Fruit fly (Drosophila melanogaster) whole organism, embryonic: ENCODE measurements around the gene Crz.

Source experiments
- Abd-B ChIP-seq: fragments of 200-800 bp; sonication (Bioruptor generic); optimal IDR thresholded peaks from 2 replicates; lab custom pipeline; 2018; ENCODE audit warnings: missing biosample characterization, mild to moderate bottlenecking, missing genetic modification characterization, moderate library complexity
- Adf1 ChIP-seq: fragments of 200-800 bp; sonication (Bioruptor generic); IDR thresholded peaks from 2 replicates; pipeline ENCODE4 v1.3.6; 2022; ENCODE audit warnings: missing biosample characterization, missing genetic modification characterization
- B-H2 ChIP-seq: fragments of 200-800 bp; sonication (Bioruptor generic); optimal IDR thresholded peaks from 2 replicates; lab custom pipeline; 2018; ENCODE audit warnings: missing biosample characterization, mild to moderate bottlenecking, missing genetic modification characterization
- CG10267 ChIP-seq: fragments of 200-800 bp; sonication (Bioruptor generic); optimal IDR thresholded peaks from 2 replicates; lab custom pipeline; 2018; ENCODE audit warnings: missing biosample characterization, mild to moderate bottlenecking, missing genetic modification characterization, moderate library complexity
- CG10274 ChIP-seq: fragments of 200-800 bp; sonication (Bioruptor generic); optimal IDR thresholded peaks from 3 replicates; lab custom pipeline; 2017; ENCODE audit warnings: missing biosample characterization, mild to moderate bottlenecking, missing genetic modification characterization
- CG10979 ChIP-seq: fragments of 200-800 bp; sonication (Bioruptor generic); optimal IDR thresholded peaks from 2 replicates; lab custom pipeline; 2018; ENCODE audit warnings: missing biosample characterization, mild to moderate bottlenecking, missing genetic modification characterization, moderate library complexity
- CG12104 ChIP-seq: fragments of 200-800 bp; sonication (Bioruptor generic); optimal IDR thresholded peaks from 3 replicates; lab custom pipeline; 2016; ENCODE audit warnings: missing biosample characterization, missing genetic modification characterization
- CG12219 ChIP-seq: fragments of 200-800 bp; sonication (Bioruptor generic); optimal IDR thresholded peaks from 3 replicates; lab custom pipeline; 2018; ENCODE audit warnings: missing biosample characterization, mild to moderate bottlenecking, missing genetic modification characterization
- CG12659 ChIP-seq: fragments of 200-800 bp; sonication (Bioruptor generic); optimal IDR thresholded peaks from 3 replicates; lab custom pipeline; 2017; ENCODE audit warnings: mild to moderate bottlenecking, missing biosample characterization, missing genetic modification reagents, missing genetic modification characterization
- CG14667 ChIP-seq: fragments of 200-800 bp; sonication (Bioruptor generic); IDR thresholded peaks from 2 replicates; pipeline ENCODE4 v1.3.6; 2022; ENCODE audit warnings: missing biosample characterization, missing genetic modification characterization
- CG1529 ChIP-seq: fragments of 200-800 bp; sonication (Bioruptor generic); optimal IDR thresholded peaks from 3 replicates; lab custom pipeline; 2018; ENCODE audit warnings: missing biosample characterization, missing genetic modification characterization
- CG15514 ChIP-seq: fragments of 200-800 bp; sonication (Bioruptor generic); optimal IDR thresholded peaks from 3 replicates; lab custom pipeline; 2017; ENCODE audit warnings: missing biosample characterization, missing genetic modification characterization, mild to moderate bottlenecking, moderate library complexity, missing genetic modification reagents
- CG2712 ChIP-seq: fragments of 200-800 bp; optimal IDR thresholded peaks from 3 replicates; lab custom pipeline; 2019; ENCODE audit warnings: missing biosample characterization, mild to moderate bottlenecking, missing genetic modification characterization, moderate library complexity
- CG30431 ChIP-seq: fragments of 200-800 bp; sonication (Bioruptor generic); optimal IDR thresholded peaks from 2 replicates; lab custom pipeline; 2017; ENCODE audit warnings: missing biosample characterization, missing genetic modification characterization
- CG33213 ChIP-seq: fragments of 200-800 bp; sonication (Bioruptor generic); optimal IDR thresholded peaks from 3 replicates; lab custom pipeline; 2016; ENCODE audit warnings: missing biosample characterization, missing genetic modification characterization
- CG6791 ChIP-seq: fragments of 200-800 bp; sonication (Bioruptor generic); IDR thresholded peaks from 3 replicates; pipeline ENCODE4 v1.3.6; 2022; ENCODE audit warnings: missing biosample characterization, missing genetic modification characterization; ENCODE audit not compliant: partially characterized antibody
- CrebB ChIP-seq: fragments of 200-800 bp; sonication (Bioruptor generic); optimal IDR thresholded peaks from 3 replicates; lab custom pipeline; 2018; ENCODE audit warnings: missing biosample characterization, mild to moderate bottlenecking, missing genetic modification characterization
- Eip74EF ChIP-seq, 2 experiments: fragments of 200-800 bp in 1 of 2; fragments of >200 bp in 1 of 2; sonication (Bioruptor generic) in 1 of 2; optimal IDR thresholded peaks; 2 replicates each; lab custom pipeline; 2017 to 2019; ENCODE audit warnings: missing biosample characterization in 2 of 2, missing genetic modification characterization in 2 of 2, mild to moderate bottlenecking in 1 of 2, moderate library complexity in 1 of 2
- HLH3B ChIP-seq: fragments of 200-800 bp; sonication (Bioruptor generic); IDR thresholded peaks from 2 replicates; pipeline ENCODE4 v1.3.6; 2022; ENCODE audit warnings: missing biosample characterization, missing genetic modification characterization
- Med ChIP-seq: fragments of 200-800 bp; sonication (Bioruptor generic); peaks from one replicate; lab custom pipeline; 2016; ENCODE audit warnings: missing biosample characterization, missing genetic modification characterization, mild to moderate bottlenecking, inconsistent platforms, moderate library complexity
- NFAT ChIP-seq: fragments of 200-800 bp; sonication (Bioruptor generic); IDR thresholded peaks from 2 replicates; pipeline ENCODE4 v1.3.6; 2022; ENCODE audit warnings: missing biosample characterization, missing genetic modification characterization
- Oli ChIP-seq: fragments of 200-800 bp; sonication (Bioruptor generic); optimal IDR thresholded peaks from 2 replicates; lab custom pipeline; 2018; ENCODE audit warnings: missing biosample characterization, mild to moderate bottlenecking, missing genetic modification characterization, moderate library complexity
- Rfx ChIP-seq: fragments of 200-800 bp; sonication (Bioruptor generic); IDR thresholded peaks from 2 replicates; pipeline ENCODE4 v1.3.6; 2022; ENCODE audit warnings: missing biosample characterization, missing genetic modification characterization
- Six4 ChIP-seq: fragments of 200-800 bp; sonication (Bioruptor generic); optimal IDR thresholded peaks from 2 replicates; lab custom pipeline; 2016; ENCODE audit warnings: missing biosample characterization, missing genetic modification characterization
- Usf ChIP-seq: fragments of 200-800 bp; sonication (Bioruptor generic); optimal IDR thresholded peaks from 2 replicates; lab custom pipeline; 2017; ENCODE audit warnings: missing genotype, missing biosample characterization, missing genetic modification characterization
- ac ChIP-seq: fragments of 200-800 bp; sonication (Bioruptor generic); optimal IDR thresholded peaks from 3 replicates; lab custom pipeline; 2017; ENCODE audit warnings: missing biosample characterization, mild to moderate bottlenecking, missing genetic modification characterization
- amos ChIP-seq: fragments of 200-800 bp; sonication (Bioruptor generic); IDR thresholded peaks from 2 replicates; pipeline ENCODE4 v1.3.6; 2022; ENCODE audit warnings: missing biosample characterization, missing genetic modification characterization; ENCODE audit not compliant: partially characterized antibody
- aop ChIP-seq: fragments of 200-800 bp; sonication (Bioruptor generic); IDR thresholded peaks from 2 replicates; pipeline ENCODE4 v1.3.6; 2022; ENCODE audit warnings: missing biosample characterization, missing genetic modification characterization
- chm ChIP-seq: fragments of 200-800 bp; sonication (Bioruptor generic); IDR thresholded peaks from 2 replicates; pipeline ENCODE4 v1.3.6; 2022; ENCODE audit warnings: missing biosample characterization, missing genetic modification characterization
- dpn ChIP-seq, 2 experiments: fragments of 200-800 bp; sonication (Bioruptor generic); optimal IDR thresholded peaks; 3 replicates each; lab custom pipeline; 2016; ENCODE audit warnings: missing biosample characterization in 2 of 2, missing genetic modification characterization in 2 of 2
- ems ChIP-seq: fragments of 200-800 bp; sonication (Bioruptor generic); optimal IDR thresholded peaks from 3 replicates; lab custom pipeline; 2016; ENCODE audit warnings: missing biosample characterization, missing genetic modification characterization
- exex ChIP-seq: fragments of 200-800 bp; sonication (Bioruptor generic); optimal IDR thresholded peaks from 4 replicates; lab custom pipeline; 2018; ENCODE audit warnings: missing biosample characterization, mild to moderate bottlenecking, missing genetic modification characterization, moderate library complexity
- eyg ChIP-seq: fragments of 200-800 bp; sonication (Bioruptor generic); optimal IDR thresholded peaks from 3 replicates; lab custom pipeline; 2016; ENCODE audit warnings: missing biosample characterization, missing genetic modification characterization
- fd3F ChIP-seq: fragments of 200-800 bp; sonication (Bioruptor generic); optimal IDR thresholded peaks from 2 replicates; lab custom pipeline; 2018; ENCODE audit warnings: missing biosample characterization, mild to moderate bottlenecking, missing genetic modification characterization, moderate library complexity
- fd96Cb ChIP-seq: fragments of 200-800 bp; sonication (Bioruptor generic); optimal IDR thresholded peaks from 2 replicates; lab custom pipeline; 2018; ENCODE audit warnings: missing biosample characterization, mild to moderate bottlenecking, missing genetic modification characterization, moderate library complexity
- gfzf ChIP-seq: fragments of 200-800 bp; sonication (Bioruptor generic); optimal IDR thresholded peaks from 2 replicates; lab custom pipeline; 2016; ENCODE audit warnings: missing biosample characterization, mild to moderate bottlenecking, missing genetic modification characterization, moderate library complexity
- grn ChIP-seq: fragments of 200-800 bp; sonication (Bioruptor generic); optimal IDR thresholded peaks from 3 replicates; lab custom pipeline; 2017; ENCODE audit warnings: missing biosample characterization, missing genetic modification characterization
- hbn ChIP-seq: fragments of 200-800 bp; sonication (Bioruptor generic); IDR thresholded peaks from 2 replicates; pipeline ENCODE4 v1.3.6; 2022; ENCODE audit warnings: missing biosample characterization, missing genetic modification characterization; ENCODE audit not compliant: partially characterized antibody
- lov ChIP-seq, 2 experiments: fragments of 200-800 bp in 1 of 2; fragments of >200 bp in 1 of 2; sonication (Bioruptor generic) in 1 of 2; IDR thresholded peaks in 1 of 2; optimal IDR thresholded peaks in 1 of 2; 2 replicates in 1 of 2; 3 replicates in 1 of 2; pipeline versions ENCODE4 v1.3.6 to Lab custom; 2017 to 2022; ENCODE audit warnings: missing biosample characterization in 1 of 2, missing genetic modification characterization in 1 of 2
- nerfin-1 ChIP-seq: fragments of 200-800 bp; sonication (Bioruptor generic); optimal IDR thresholded peaks from 3 replicates; lab custom pipeline; 2019; ENCODE audit warnings: missing biosample characterization, mild to moderate bottlenecking, missing genetic modification characterization, moderate library complexity
- pan ChIP-seq, 4 experiments: fragments of >200 bp in 3 of 4; fragments of 200-800 bp in 1 of 4; sonication (Bioruptor generic) in 1 of 4; optimal IDR thresholded peaks in 3 of 4; IDR thresholded peaks in 1 of 4; 2 replicates each; pipeline versions ENCODE4 v1.3.6 to Lab custom; 2017 to 2022; ENCODE audit warnings: missing biosample characterization in 2 of 4, missing genetic modification characterization in 2 of 4, mixed read lengths in 1 of 4
- pita ChIP-seq: fragments of 200-800 bp; sonication (Bioruptor generic); optimal IDR thresholded peaks from 2 replicates; lab custom pipeline; 2017; ENCODE audit warnings: missing biosample characterization, mild to moderate bottlenecking, missing genetic modification characterization
- repo ChIP-seq: fragments of 200-800 bp; sonication (Bioruptor generic); optimal IDR thresholded peaks from 2 replicates; lab custom pipeline; 2016; ENCODE audit warnings: missing biosample characterization, missing genetic modification characterization
- sim ChIP-seq: fragments of 200-800 bp; sonication (Bioruptor generic); IDR thresholded peaks from 2 replicates; pipeline ENCODE4 v1.3.6; 2022; ENCODE audit warnings: missing biosample characterization, missing genetic modification characterization
- sug ChIP-seq: fragments of 200-800 bp; optimal IDR thresholded peaks from 2 replicates; lab custom pipeline; 2019; ENCODE audit warnings: missing biosample characterization, mild to moderate bottlenecking, missing genetic modification characterization, moderate library complexity
- tna ChIP-seq: fragments of 200-800 bp; sonication (Bioruptor generic); IDR thresholded peaks from 2 replicates; pipeline ENCODE4 v1.3.6; 2022; ENCODE audit warnings: missing biosample characterization, missing genetic modification characterization; ENCODE audit not compliant: partially characterized antibody
- trh ChIP-seq: fragments of 200-800 bp; sonication (Bioruptor generic); optimal IDR thresholded peaks from 2 replicates; lab custom pipeline; 2016; ENCODE audit warnings: missing biosample characterization, missing genetic modification characterization

Crz gene

DNA sequence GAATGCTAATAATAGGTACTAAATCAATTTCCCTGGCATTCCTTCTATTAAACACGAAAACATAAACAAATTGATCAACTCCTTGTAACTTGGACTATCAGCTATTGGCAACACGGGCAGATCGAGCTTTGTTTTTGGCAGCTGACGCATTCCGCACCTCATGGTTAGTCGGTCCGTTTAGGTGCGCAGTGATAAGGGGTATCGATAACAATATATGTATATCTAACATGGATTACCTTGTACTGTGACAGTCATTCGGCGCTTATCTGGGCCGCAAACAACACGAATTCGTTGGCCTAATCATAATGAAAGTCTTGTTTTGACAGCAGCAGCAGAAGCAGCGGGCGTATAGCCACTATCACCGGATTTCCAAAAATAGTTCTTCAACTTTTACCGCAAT is 26.7 kb upstream of the Crz start (continued):
- TF ChIP-seq CG30431 (GFP tag; lab: Kevin White, UChicago), result no peak
- TF ChIP-seq CG14667, result no peak
- TF ChIP-seq Six4 (GFP tag; lab: Kevin White, UChicago), result no peak
- TF ChIP-seq HLH3B, result no peak
- TF ChIP-seq Med (GFP tag; lab: Kevin White, UChicago), result peak; percentile 38
- TF ChIP-seq Abd-B (GFP tag; lab: Kevin White, UChicago), result no peak
- TF ChIP-seq CG10274 (GFP tag; lab: Kevin White, UChicago), result no peak
- TF ChIP-seq pan (optimal IDR thresholded peaks at IDR 0.05; lab: Kevin White, UChicago), result no peak
- peak in 1 of 2 experiments; percentile 25 for TF ChIP-seq pan (GFP tag; optimal IDR thresholded peaks at IDR 0.05 in 1 of 2, IDR thresholded peaks at IDR 0.05 in 1 of 2)
- no peak for TF ChIP-seq ems (GFP tag; lab: Kevin White, UChicago)
- TF ChIP-seq pita (GFP tag; lab: Kevin White, UChicago), result no peak
- TF ChIP-seq dpn (GFP tag; optimal IDR thresholded peaks at IDR 0.05; lab: Kevin White, UChicago), result no peak
- no peak for TF ChIP-seq CG10979 (tag; lab: Kevin White, UChicago)
- no peak for TF ChIP-seq amos (GFP tag; lab: Robert Waterston, UW)
- no peak for TF ChIP-seq CG12104 (GFP tag; lab: Kevin White, UChicago)
- TF ChIP-seq CG6791 (GFP tag; lab: Robert Waterston, UW), result no peak
- TF ChIP-seq NFAT (GFP tag; lab: Robert Waterston, UW), result no peak
- TF ChIP-seq Adf1 (GFP tag; lab: Robert Waterston, UW), result no peak
- TF ChIP-seq Rfx (GFP tag; lab: Robert Waterston, UW), result no peak
- TF ChIP-seq CG1529 (GFP tag; lab: Kevin White, UChicago), result no peak
- no peak for TF ChIP-seq eyg (GFP tag; lab: Kevin White, UChicago)
- TF ChIP-seq exex, result peak; percentile 80
- TF ChIP-seq CG12659 (GFP tag; lab: Kevin White, UChicago), result no peak
- no peak for TF ChIP-seq aop (GFP tag; lab: Robert Waterston, UW)
- peak; percentile 42 for TF ChIP-seq sug (tag; lab: Kevin White, UChicago)
- TF ChIP-seq gfzf (GFP tag; lab: Kevin White, UChicago), result no peak
- TF ChIP-seq tna (GFP tag; lab: Robert Waterston, UW), result no peak
- no peak for TF ChIP-seq grn (GFP tag; lab: Kevin White, UChicago)
- TF ChIP-seq B-H2 (GFP tag; lab: Kevin White, UChicago), result no peak
- TF ChIP-seq nerfin-1 (tag; lab: Kevin White, UChicago), result no peak
- TF ChIP-seq, all 482 proteins: peak for 12

dm6 chr3R:14288669-14289383 is 25.8 kb upstream of the Crz start, which contains the start of gene red:
Gene red (plus strand): TSS chr3R:14289071.
- TF ChIP-seq fd3F (GFP tag; lab: Kevin White, UChicago) (peak; percentile 62), CG15514 (GFP tag; lab: Kevin White, UChicago) (peak; percentile 76), Oli (peak; percentile 75), Eip74EF (GFP tag; optimal IDR thresholded peaks at IDR 0.05; lab: Kevin White, UChicago) (peak in 1 of 2 experiments; percentile 56), fd96Cb (tag; lab: Kevin White, UChicago) (peak; percentile 63), lov (optimal IDR thresholded peaks at IDR 0.05; lab: Kevin White, UChicago) (no peak), lov (GFP tag; IDR thresholded peaks at IDR 0.05; lab: Robert Waterston, UW) (no peak), CG12219 (peak; percentile 58), sim (GFP tag; lab: Robert Waterston, UW) (no peak), CG33213 (no peak), repo (GFP tag; lab: Kevin White, UChicago) (no peak), Usf (GFP tag; lab: Kevin White, UChicago) (no peak), CG2712 (tag; lab: Kevin White, UChicago) (peak; percentile 73), CG10267 (tag; lab: Kevin White, UChicago) (peak; percentile 49), CG14667 (peak; percentile 35; the same call in 1 of the 2 replicates), chm (peak; percentile 19; the same call in 1 of the 2 replicates), ac (no peak), hbn (no peak), trh (GFP tag; lab: Kevin White, UChicago) (no peak), CrebB (tag; lab: Kevin White, UChicago) (peak; percentile 27)
